Worm (Caenorhabditis elegans) whole organism, young adult: Measurements from ENCODE around the gene cng-2.
"Not testable (repeated sequence)": the region's sequence is repeated elsewhere in the genome, so short reads cannot be mapped to it uniquely, and the experiment has no call there.

Source experiments
- B0019.2 ChIP-seq: fragments of 200-800 bp; sonication (Bioruptor generic); conservative IDR thresholded peaks from 2 replicates; pipeline ENCODE4 v1.3.6; 2022; ENCODE audit warnings: missing genetic modification reagents, missing genetic modification characterization, missing compliant biosample characterization
- B0336.3 ChIP-seq: fragments of 200-800 bp; sonication (Bioruptor generic); IDR thresholded peaks from 2 replicates; pipeline ENCODE4 v1.3.6; 2022; ENCODE audit warnings: missing genetic modification characterization, missing compliant biosample characterization
- C06A6.2 ChIP-seq: fragments of 200-800 bp; sonication (Bioruptor generic); conservative IDR thresholded peaks from 2 replicates; pipeline ENCODE4 v1.3.6; 2022; ENCODE audit warnings: missing genetic modification characterization, missing compliant biosample characterization
- D2030.7 ChIP-seq: fragments of 200-800 bp; sonication (Bioruptor generic); IDR thresholded peaks from 2 replicates; pipeline ENCODE4 v1.3.6; 2022; ENCODE audit warnings: missing genetic modification reagents, missing genetic modification characterization, missing compliant biosample characterization
- F22D6.2 ChIP-seq: sonication (generic microtip); optimal IDR thresholded peaks from 2 replicates; lab custom pipeline; 2016; ENCODE audit warnings: mild to moderate bottlenecking, missing genetic modification characterization, missing compliant biosample characterization
- F33H1.4 ChIP-seq: fragments of 200-800 bp; sonication (Bioruptor generic); IDR thresholded peaks from 2 replicates; pipeline ENCODE4 v1.3.6; 2022; ENCODE audit warnings: missing genetic modification reagents, missing genetic modification characterization, missing compliant biosample characterization
- F55B11.4 ChIP-seq: sonication (generic microtip); optimal IDR thresholded peaks from 2 replicates; lab custom pipeline; 2016; ENCODE audit warnings: missing compliant biosample characterization, missing genetic modification characterization, borderline replicate concordance; ENCODE audit not compliant: insufficient read depth
- K12H6.12 ChIP-seq: fragments of 200-800 bp; sonication (Bioruptor generic); optimal IDR thresholded peaks from 2 replicates; lab custom pipeline; 2018; ENCODE audit warnings: mild to moderate bottlenecking, missing genetic modification characterization, missing compliant biosample characterization
- T07F8.4 ChIP-seq: sonication (generic microtip); optimal IDR thresholded peaks from 2 replicates; lab custom pipeline; 2016; ENCODE audit warnings: mild to moderate bottlenecking, missing genetic modification characterization, moderate library complexity, missing compliant biosample characterization
- Y56A3A.18 ChIP-seq: fragments of 200-800 bp; sonication (Bioruptor generic); IDR thresholded peaks from 2 replicates; pipeline ENCODE4 v1.3.6; 2022; ENCODE audit warnings: missing genetic modification reagents, missing genetic modification characterization, missing compliant biosample characterization
- Y67H2A.10 ChIP-seq: fragments of 200-800 bp; sonication (Bioruptor generic); conservative IDR thresholded peaks from 2 replicates; pipeline ENCODE4 v1.3.6; 2022; ENCODE audit warnings: missing genetic modification reagents, missing genetic modification characterization, missing compliant biosample characterization
- Y95B8A.8 ChIP-seq: fragments of 200-800 bp; sonication (Bioruptor generic); IDR thresholded peaks from 2 replicates; pipeline ENCODE4 v1.3.6; 2022; ENCODE audit warnings: missing genetic modification reagents, missing genetic modification characterization, missing compliant biosample characterization
- athp-1 ChIP-seq: sonication (generic microtip); optimal IDR thresholded peaks from 2 replicates; lab custom pipeline; 2017; ENCODE audit warnings: mild to moderate bottlenecking, missing genetic modification characterization, missing compliant biosample characterization
- attf-5 ChIP-seq: fragments of 200-800 bp; sonication (Bioruptor generic); optimal IDR thresholded peaks from 2 replicates; lab custom pipeline; 2018; ENCODE audit warnings: mild to moderate bottlenecking, missing genetic modification characterization, missing compliant biosample characterization
- bed-1 ChIP-seq: fragments of 200-800 bp; sonication (Bioruptor generic); IDR thresholded peaks from 2 replicates; pipeline ENCODE4 v1.3.6; 2022; ENCODE audit warnings: missing genetic modification reagents, missing genetic modification characterization, missing compliant biosample characterization
- cebp-1 ChIP-seq, 2 experiments: fragments of 200-800 bp in 1 of 2; sonication (Bioruptor generic) in 1 of 2; sonication (generic microtip) in 1 of 2; IDR thresholded peaks in 1 of 2; optimal IDR thresholded peaks in 1 of 2; 2 replicates each; pipeline versions ENCODE4 v1.3.6 to Lab custom; 2017 to 2022; ENCODE audit warnings: missing compliant biosample characterization in 2 of 2, missing genetic modification characterization in 2 of 2, mild to moderate bottlenecking in 1 of 2, missing genetic modification reagents in 1 of 2, moderate library complexity in 1 of 2
- ceh-100 ChIP-seq: fragments of 200-800 bp; sonication (Bioruptor generic); IDR thresholded peaks from 2 replicates; pipeline ENCODE4 v1.3.6; 2022; ENCODE audit warnings: missing genetic modification reagents, missing genetic modification characterization, missing compliant biosample characterization
- ceh-27 ChIP-seq: fragments of 200-800 bp; sonication (Bioruptor generic); optimal IDR thresholded peaks from 2 replicates; lab custom pipeline; 2018; ENCODE audit warnings: mild to moderate bottlenecking, missing genetic modification characterization, moderate library complexity, missing compliant biosample characterization
- ceh-91 ChIP-seq: fragments of 200-800 bp; sonication (Bioruptor generic); IDR thresholded peaks from 2 replicates; pipeline ENCODE4 v1.3.6; 2022; ENCODE audit warnings: missing genetic modification reagents, missing genetic modification characterization, missing compliant biosample characterization
- dpl-1 ChIP-seq: fragments of 150-350 bp; optimal IDR thresholded peaks from 2 replicates; lab custom pipeline; 2014; ENCODE audit warnings: missing biosample characterization, missing genetic modification reagents, missing genetic modification characterization
- hlh-26 ChIP-seq: fragments of 200-800 bp; sonication (Bioruptor generic); conservative IDR thresholded peaks from 2 replicates; pipeline ENCODE4 v1.3.6; 2022; ENCODE audit warnings: missing genetic modification reagents, missing genetic modification characterization, missing compliant biosample characterization
- let-607 ChIP-seq, 2 experiments: fragments of 200-800 bp in 1 of 2; sonication (Bioruptor generic) in 1 of 2; sonication (generic microtip) in 1 of 2; optimal IDR thresholded peaks; 2 replicates each; lab custom pipeline; 2016 to 2018; ENCODE audit warnings: mild to moderate bottlenecking in 2 of 2, missing compliant biosample characterization in 2 of 2, missing genetic modification characterization in 2 of 2, moderate library complexity in 2 of 2, missing genotype in 1 of 2
- lin-26 ChIP-seq: fragments of 200-800 bp; sonication (Bioruptor generic); IDR thresholded peaks from 2 replicates; pipeline ENCODE4 v1.3.6; 2022; ENCODE audit warnings: missing genetic modification reagents, missing genetic modification characterization, missing compliant biosample characterization
- lin-35 ChIP-seq, 3 experiments: fragments of 150-350 bp in 2 of 3; sonication (generic microtip) in 1 of 3; optimal IDR thresholded peaks; 2 replicates each; lab custom pipeline; 2014 to 2018; ENCODE audit warnings: missing biosample characterization in 3 of 3, missing genetic modification characterization in 3 of 3, missing genetic modification reagents in 3 of 3
- lin-40 ChIP-seq: sonication (generic microtip); optimal IDR thresholded peaks from 2 replicates; lab custom pipeline; 2016; ENCODE audit warnings: missing genetic modification characterization, mild to moderate bottlenecking, missing compliant biosample characterization, missing genotype, missing genetic modification reagents
- madf-10 ChIP-seq: sonication (generic microtip); optimal IDR thresholded peaks from 2 replicates; lab custom pipeline; 2016; ENCODE audit warnings: mild to moderate bottlenecking, missing genetic modification characterization, missing compliant biosample characterization
- nfyb-1 ChIP-seq: fragments of 200-800 bp; sonication (Bioruptor generic); IDR thresholded peaks from 2 replicates; pipeline ENCODE4 v1.3.6; 2022; ENCODE audit warnings: missing genetic modification reagents, missing genetic modification characterization, missing compliant biosample characterization
- nhr-120 ChIP-seq: fragments of 200-800 bp; sonication (Bioruptor generic); IDR thresholded peaks from 2 replicates; pipeline ENCODE4 v1.3.6; 2022; ENCODE audit warnings: missing genetic modification characterization, missing compliant biosample characterization
- pbrm-1 ChIP-seq: fragments of 200-800 bp; sonication (Bioruptor generic); IDR thresholded peaks from 2 replicates; pipeline ENCODE4 v1.3.6; 2022; ENCODE audit warnings: missing genetic modification reagents, missing genetic modification characterization, missing compliant biosample characterization
- rcor-1 ChIP-seq: fragments of 200-800 bp; sonication (Bioruptor generic); IDR thresholded peaks from 2 replicates; pipeline ENCODE4 v1.3.6; 2022; ENCODE audit warnings: missing genetic modification reagents, missing genetic modification characterization, missing compliant biosample characterization
- snpc-3.4 ChIP-seq: sonication (generic microtip); optimal IDR thresholded peaks from 2 replicates; lab custom pipeline; 2017; ENCODE audit warnings: missing genetic modification characterization, mild to moderate bottlenecking, missing compliant biosample characterization, antibody characterized with exemption, moderate library complexity, missing genotype, missing genetic modification reagents
- unc-130 ChIP-seq: sonication (generic microtip); optimal IDR thresholded peaks from 2 replicates; lab custom pipeline; 2016; ENCODE audit warnings: missing genetic modification reagents, missing genetic modification characterization, missing compliant biosample characterization
- unc-62 ChIP-seq: fragments of 150-350 bp; optimal IDR thresholded peaks from 2 replicates; lab custom pipeline; 2014; ENCODE audit warnings: missing biosample characterization, missing genetic modification reagents, missing genetic modification characterization
- zim-3 ChIP-seq: sonication (generic microtip); optimal IDR thresholded peaks from 2 replicates; lab custom pipeline; 2017; ENCODE audit warnings: mild to moderate bottlenecking, missing genetic modification characterization, moderate library complexity, missing compliant biosample characterization
- ztf-22 ChIP-seq: fragments of 200-800 bp; sonication (Bioruptor generic); optimal IDR thresholded peaks from 2 replicates; lab custom pipeline; 2018; ENCODE audit warnings: mild to moderate bottlenecking, missing genetic modification characterization, moderate library complexity, missing compliant biosample characterization

The cng-2 gene

DNA sequence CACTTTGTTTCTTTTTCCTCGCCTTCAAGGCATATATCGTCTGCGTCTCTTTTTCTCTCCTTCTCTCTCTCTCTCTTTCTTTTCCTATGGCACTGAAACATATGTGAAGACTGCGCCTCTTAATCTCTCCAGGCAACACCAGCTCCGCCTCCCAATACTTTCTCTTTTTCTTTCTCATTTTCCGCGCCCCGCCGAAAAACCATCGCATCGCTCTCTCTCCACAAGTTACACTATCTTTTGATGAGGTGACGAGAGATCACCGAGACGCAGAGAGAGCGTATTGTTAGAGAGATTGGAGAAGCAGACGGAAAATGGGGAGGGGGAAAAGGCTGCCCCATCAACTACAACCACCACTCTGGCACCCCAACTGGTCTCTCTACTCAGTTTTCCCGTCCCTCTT lies 11.8 kb downstream of the cng-2 start (continued):
- TF ChIP-seq ztf-22 (GFP tag; lab: Kevin White, UChicago) (no peak), Y67H2A.10 (no peak), T07F8.4 (no peak), B0336.3 (GFP tag; lab: Robert Waterston, UW) (no peak; the same call in 1 of the 2 replicates), athp-1 (no peak), K12H6.12 (tag; lab: Kevin White, UChicago) (peak; percentile 83), unc-130 (GFP tag; lab: Kevin White, UChicago) (no peak), Y56A3A.18 (GFP tag; lab: Robert Waterston, UW) (no peak), ceh-100 (no peak), madf-10 (tag; lab: Kevin White, UChicago) (peak; percentile 53), rcor-1 (no peak), snpc-3.4 (no peak), dpl-1 (no peak), lin-26 (GFP tag; lab: Robert Waterston, UW) (no peak), Y95B8A.8 (GFP tag; lab: Robert Waterston, UW) (no peak), nfyb-1 (GFP tag; lab: Robert Waterston, UW) (peak; percentile 50; the same call in 1 of the 2 replicates), D2030.7 (GFP tag; lab: Robert Waterston, UW) (no peak), attf-5 (GFP tag; lab: Kevin White, UChicago) (peak; percentile 57), zim-3 (tag; lab: Kevin White, UChicago) (no peak), C06A6.2 (GFP tag; lab: Robert Waterston, UW) (peak; percentile 51; the same call in 1 of the 2 replicates), let-607 (tag; optimal IDR thresholded peaks at IDR 0.05; lab: Kevin White, UChicago) (no peak), pbrm-1 (GFP tag; lab: Robert Waterston, UW) (no peak), cebp-1 (GFP tag; IDR thresholded peaks at IDR 0.05; lab: Robert Waterston, UW) (no peak), cebp-1 (tag; optimal IDR thresholded peaks at IDR 0.05; lab: Kevin White, UChicago) (peak; percentile 58), F55B11.4 (tag; lab: Kevin White, UChicago) (no peak), lin-40 (peak; percentile 76), hlh-26 (GFP tag; lab: Robert Waterston, UW) (no peak)

DNA sequence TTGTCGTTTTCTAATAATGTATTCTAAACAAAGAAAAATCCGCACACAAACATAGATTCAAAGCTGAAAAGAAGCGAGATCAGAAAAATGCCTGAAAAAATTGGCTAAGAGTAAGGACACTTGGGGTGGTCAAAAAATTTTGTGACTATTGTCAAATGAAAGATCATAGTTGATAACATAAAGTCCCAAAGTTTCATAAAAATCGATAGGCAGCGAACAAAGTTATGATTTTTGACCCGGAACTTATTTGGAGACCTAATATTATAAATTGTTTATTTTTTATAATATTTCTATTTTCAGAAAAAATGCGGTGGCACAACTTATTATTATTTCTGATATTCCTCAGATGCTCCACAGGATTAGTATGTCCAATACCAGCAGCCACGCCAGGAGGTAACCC lies 14.2 kb downstream of the cng-2 start, which contains the start of gene R05C11.4:
TSS of gene R05C11.4 (plus strand) at position 301 of the 400 bp plus-strand sequence.
- TF ChIP-seq unc-62; ceh-91; F22D6.2 (tag; lab: Kevin White, UChicago): not testable (repeated sequence)

DNA sequence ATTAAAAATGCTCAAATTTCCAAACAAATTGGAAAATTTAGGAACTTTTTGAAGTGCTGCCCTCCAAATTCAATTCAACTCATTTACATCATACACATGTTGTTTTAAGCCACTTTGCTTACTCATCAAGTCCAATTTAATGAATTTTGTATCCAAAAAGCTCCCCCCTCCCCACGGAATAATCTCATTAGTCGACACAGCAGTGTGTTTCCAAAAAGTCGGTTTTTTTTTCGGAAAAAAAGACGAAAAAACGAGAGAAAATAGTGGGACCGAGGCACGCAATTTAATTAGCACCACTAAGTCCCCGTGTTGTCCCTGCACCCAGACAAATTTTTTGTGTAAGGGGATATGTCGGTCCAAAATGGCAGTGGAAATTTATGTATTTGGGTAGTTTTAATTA lies 15.3 kb downstream of the cng-2 start:
- peak in 1 of 3 experiments; percentile 34 for TF ChIP-seq lin-35 (GFP tag; optimal IDR thresholded peaks at IDR 0.05; lab: Kevin White, UChicago)
- no peak for TF ChIP-seq ceh-27 (GFP tag; lab: Kevin White, UChicago)

DNA sequence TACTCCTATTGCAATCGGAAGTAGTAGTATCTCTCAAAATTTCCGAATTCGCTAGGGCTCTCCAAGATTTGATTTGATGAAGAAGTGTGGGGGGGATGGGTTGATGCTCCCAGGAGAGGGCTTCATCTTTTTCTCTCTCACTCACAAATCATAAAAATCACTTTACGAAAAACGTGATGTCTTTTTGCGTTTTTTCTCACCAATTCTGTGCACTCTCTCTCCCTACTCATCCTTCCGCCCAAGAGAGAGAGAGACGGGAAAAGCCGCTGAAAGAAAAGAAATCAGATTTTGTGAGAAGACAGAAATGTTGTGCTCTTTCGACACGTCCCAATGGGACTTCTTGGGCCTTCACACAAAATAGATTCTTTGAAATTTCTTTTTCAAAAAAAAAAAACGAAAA lies 16.6 kb downstream of the cng-2 start:
- TF ChIP-seq lin-35 (GFP tag; optimal IDR thresholded peaks at IDR 0.05; lab: Kevin White, UChicago) (peak in 1 of 3 experiments; percentile 25), ztf-22 (GFP tag; lab: Kevin White, UChicago) (no peak), F33H1.4 (GFP tag; lab: Robert Waterston, UW) (no peak), B0019.2 (no peak), bed-1 (GFP tag; lab: Robert Waterston, UW) (no peak), nhr-120 (GFP tag; lab: Robert Waterston, UW) (no peak), attf-5 (GFP tag; lab: Kevin White, UChicago) (no peak)
